Fruit fly (Drosophila melanogaster) S2 (cell line): ENCODE data around the gene CG15418.

Source experiments
- CG8478 ChIP-seq: fragments of >200 bp; optimal IDR thresholded peaks from 2 replicates; lab custom pipeline; 2018
- CTCF ChIP-seq, 2 experiments: fragments of >200 bp; optimal IDR thresholded peaks; 2 replicates each; lab custom pipeline; 2018

DNA sequence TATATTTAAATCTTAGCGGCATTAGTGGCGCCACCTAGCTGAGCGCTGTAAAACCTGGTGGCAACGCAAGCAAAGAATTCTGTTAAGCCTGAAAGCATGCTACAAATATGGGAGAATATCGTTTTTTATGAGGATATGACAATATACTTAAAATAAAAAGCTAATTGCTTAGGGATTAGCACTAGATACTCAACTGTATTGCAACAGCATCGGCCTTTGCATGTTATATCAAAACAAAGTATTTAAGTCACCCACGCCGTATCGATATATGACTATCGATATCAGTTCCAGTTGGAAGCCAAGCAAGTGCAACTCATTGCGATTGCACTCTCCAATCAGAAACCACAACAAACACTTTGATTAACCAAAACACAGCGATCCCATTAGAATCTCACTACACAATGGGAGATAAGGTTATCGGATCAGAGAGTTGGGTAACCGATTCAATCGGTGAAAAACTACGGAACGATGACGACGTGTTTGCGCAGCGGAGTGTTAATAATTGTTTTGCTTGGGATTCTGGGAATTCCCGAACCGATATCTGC lies 2.6 kb downstream of the CG15418 start, which contains the start of gene Ugt36A1:
- TF ChIP-seq CTCF (optimal IDR thresholded peaks at IDR 0.05; lab: Kevin White, UChicago) (peak; percentile 89 to 91), CG8478 (no peak)
